Worm (Caenorhabditis elegans): ENCODE results near the gene Y43B11AR.3.

The Y43B11AR.3 gene

ce11 chrIV:7045362-7045936 is 38.1 kb downstream of the Y43B11AR.3 start:
- TF ChIP-seq mes-2 (tag; optimal IDR thresholded peaks at IDR 0.05; ENCODE audit: poor library complexity, severe bottlenecking) (no peak), fos-1 (tag; optimal IDR thresholded peaks at IDR 0.05) (no peak), zag-1 (tag; optimal IDR thresholded peaks at IDR 0.05) (no peak), Y48G9A.11 (GFP tag; IDR thresholded peaks at IDR 0.05) (no peak), gei-8 (GFP tag; optimal IDR thresholded peaks at IDR 0.05) (no peak), nhr-28 (tag; optimal IDR thresholded peaks at IDR 0.05) (peak; percentile 35), ztf-7 (tag; optimal IDR thresholded peaks at IDR 0.05) (no peak), dmd-6 (GFP tag; IDR thresholded peaks at IDR 0.05) (peak; percentile 33; the same call in 1 of the 2 replicates), daf-16 (GFP tag; optimal IDR thresholded peaks at IDR 0.05) (no peak), daf-16 (tag; optimal IDR thresholded peaks at IDR 0.05) (peak; percentile 20), dve-1 (tag; optimal IDR thresholded peaks at IDR 0.05; ENCODE audit: insufficient read depth) (peak; percentile 20), hmg-1.1 (GFP tag; IDR thresholded peaks at IDR 0.05) (no peak), nhr-25 (tag; optimal IDR thresholded peaks at IDR 0.05; ENCODE audit: borderline replicate concordance, insufficient read depth) (no peak), unc-62 (GFP tag; optimal IDR thresholded peaks at IDR 0.05 in 1 of 2) (no peak), unc-62 (tag; optimal IDR thresholded peaks at IDR 0.05) (no peak), nhr-6 (tag; optimal IDR thresholded peaks at IDR 0.05) (no peak), R02D3.7 (tag; optimal IDR thresholded peaks at IDR 0.05) (no peak), madf-5 (GFP tag; IDR thresholded peaks at IDR 0.05) (no peak), nhr-10 (tag; optimal IDR thresholded peaks at IDR 0.05) (no peak), aha-1 (tag) (peak; percentile 19), dpl-1 (GFP tag; optimal IDR thresholded peaks at IDR 0.05) (no peak), nhr-237 (tag; optimal IDR thresholded peaks at IDR 0.05) (no peak), lin-13 (GFP tag; optimal IDR thresholded peaks at IDR 0.05) (no peak), pqm-1 (tag; optimal IDR thresholded peaks at IDR 0.05) (peak; percentile 66), egl-27 (tag; optimal IDR thresholded peaks at IDR 0.05) (no peak), ama-1 (optimal IDR thresholded peaks at IDR 0.05) (no peak)

DNA sequence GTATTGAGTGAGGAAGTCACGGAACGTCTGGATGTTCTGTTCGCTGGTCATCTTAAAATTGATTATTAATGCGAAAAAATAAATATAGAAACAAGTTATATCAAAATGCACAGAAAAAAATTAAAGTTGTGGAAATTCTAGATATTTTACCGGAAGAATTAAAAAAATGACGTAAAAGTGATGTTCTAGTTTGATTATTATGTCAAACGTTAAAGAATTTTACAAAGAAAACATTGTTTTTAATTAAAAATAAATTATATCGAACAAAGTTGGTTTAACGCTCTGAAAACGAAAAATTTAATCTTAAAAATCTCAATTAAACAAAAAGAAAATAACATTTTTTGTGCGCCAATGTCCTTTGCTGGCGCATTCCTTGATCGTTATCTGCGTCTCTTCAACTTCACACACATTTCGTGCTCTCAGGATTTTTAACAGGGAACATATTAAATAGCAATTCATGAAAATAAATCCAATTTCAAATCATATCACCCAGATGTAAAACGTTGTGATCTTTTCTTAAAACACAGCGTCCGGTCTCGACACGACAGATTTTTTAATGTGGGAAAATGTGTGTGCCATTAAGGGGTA is 38.9 kb downstream of the Y43B11AR.3 start, which contains the start of gene tin-9.1:
tin-9.1 (minus strand) TSS at position 51 of the 588 bp plus-strand sequence.
- no peak for TF ChIP-seq Y48G9A.11 (GFP tag; IDR thresholded peaks at IDR 0.05)
- no peak for TF ChIP-seq tag-97 (GFP tag; IDR thresholded peaks at IDR 0.05)
- TF ChIP-seq spr-1 (tag; optimal IDR thresholded peaks at IDR 0.05): peak; percentile 12
- peak; percentile 88 for TF ChIP-seq mes-2 (tag; optimal IDR thresholded peaks at IDR 0.05; ENCODE audit: poor library complexity, severe bottlenecking)
- no peak for TF ChIP-seq mxl-3 (GFP tag; optimal IDR thresholded peaks at IDR 0.05)
- peak; percentile 55 for TF ChIP-seq T20F7.1 (GFP tag; optimal IDR thresholded peaks at IDR 0.05)
- peak in 1 of 2 experiments; percentile 92 for TF ChIP-seq lsy-2 (tag; optimal IDR thresholded peaks at IDR 0.05)
- no peak for TF ChIP-seq ceh-82 (tag; optimal IDR thresholded peaks at IDR 0.05)
- TF ChIP-seq nhr-237 (tag; optimal IDR thresholded peaks at IDR 0.05): no peak
- no peak for TF ChIP-seq dmd-9 (GFP tag; IDR thresholded peaks at IDR 0.05)
- peak; percentile 66 for TF ChIP-seq hlh-30 (tag; optimal IDR thresholded peaks at IDR 0.05; ENCODE audit: insufficient read depth)
- TF ChIP-seq F49E8.2 (tag; optimal IDR thresholded peaks at IDR 0.05; ENCODE audit: borderline replicate concordance): no peak
- TF ChIP-seq daf-16 (GFP tag; optimal IDR thresholded peaks at IDR 0.05): no peak
- TF ChIP-seq daf-16 (tag; optimal IDR thresholded peaks at IDR 0.05): peak; percentile 53
- peak; percentile 37 for TF ChIP-seq nhr-28 (tag; optimal IDR thresholded peaks at IDR 0.05)
- peak; percentile 18 for TF ChIP-seq nhr-102 (tag; optimal IDR thresholded peaks at IDR 0.05)
- TF ChIP-seq aha-1 (tag): peak; percentile 35
- no peak for TF ChIP-seq ZK546.5 (tag; optimal IDR thresholded peaks at IDR 0.05)
- no peak for TF ChIP-seq duxl-1 (tag; optimal IDR thresholded peaks at IDR 0.05; ENCODE audit: poor library complexity)
- TF ChIP-seq php-3 (GFP tag; IDR thresholded peaks at IDR 0.05): no peak
- no peak for TF ChIP-seq cey-2 (tag; optimal IDR thresholded peaks at IDR 0.05; ENCODE audit: borderline replicate concordance, insufficient read depth)
- TF ChIP-seq dve-1 (tag; optimal IDR thresholded peaks at IDR 0.05; ENCODE audit: insufficient read depth): peak; percentile 74
- no peak for TF ChIP-seq spr-3 (GFP tag; optimal IDR thresholded peaks at IDR 0.05)
- no peak for TF ChIP-seq mdl-1 (tag; optimal IDR thresholded peaks at IDR 0.05)
- TF ChIP-seq ceh-62 (tag; optimal IDR thresholded peaks at IDR 0.05): no peak
- TF ChIP-seq F10B5.3 (tag; optimal IDR thresholded peaks at IDR 0.05): no peak
- peak; percentile 28 for TF ChIP-seq nhr-48 (tag; optimal IDR thresholded peaks at IDR 0.05)
- TF ChIP-seq T26A8.4 (GFP tag; IDR thresholded peaks at IDR 0.05): peak; percentile 28; the same call in 1 of the 2 replicates
- no peak for TF ChIP-seq pqm-1 (tag; optimal IDR thresholded peaks at IDR 0.05)
- TF ChIP-seq unc-39 (tag; optimal IDR thresholded peaks at IDR 0.05): no peak
- TF ChIP-seq F37D6.2 (tag; optimal IDR thresholded peaks at IDR 0.05): peak; percentile 21
- no peak for TF ChIP-seq zip-11 (GFP tag; IDR thresholded peaks at IDR 0.05)

Measured in whole organism, L4 larva.